Fruit fly (Drosophila melanogaster): Measurements from ENCODE around the gene P58IPK.

DNA sequence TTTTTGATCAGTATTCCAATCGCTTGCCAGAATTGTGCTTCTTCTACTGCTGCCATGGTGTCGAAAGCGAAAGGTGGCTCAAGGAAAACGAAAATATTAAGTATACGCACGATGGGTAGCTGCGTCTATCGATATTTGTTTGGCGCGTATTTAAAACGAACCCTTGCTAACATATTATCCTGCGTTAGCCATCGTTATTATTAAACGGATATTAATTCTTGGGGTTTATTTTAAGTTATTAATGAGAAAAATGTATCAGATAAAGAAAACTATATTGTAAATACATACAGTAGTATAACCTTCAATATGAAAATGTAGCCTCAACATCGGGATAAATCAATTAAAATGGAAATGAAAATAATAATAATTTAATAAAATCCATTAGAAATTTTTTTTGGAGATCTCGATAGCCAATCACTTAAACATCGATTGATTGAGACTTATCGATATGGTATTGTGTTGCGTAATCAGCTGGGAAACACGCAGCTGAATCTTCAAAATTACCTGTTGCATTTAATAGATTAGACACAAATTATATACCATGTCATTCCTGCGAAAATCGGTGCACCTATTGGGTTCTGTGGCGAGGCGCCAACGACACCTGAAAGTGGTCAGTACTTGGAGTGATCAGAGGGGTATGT, 31.3 kb upstream of the P58IPK start, which contains the start of the genes CG9386 and BckdhA:
- no peak for TF ChIP-seq dsf (GFP tag; optimal IDR thresholded peaks at IDR 0.05; ENCODE audit: borderline replicate concordance)
- no peak for TF ChIP-seq br (GFP tag; optimal IDR thresholded peaks at IDR 0.05)
- no peak for TF ChIP-seq pan (optimal IDR thresholded peaks at IDR 0.05)
- peak in 1 of 2 experiments; percentile 62 for TF ChIP-seq foxo (GFP tag; optimal IDR thresholded peaks at IDR 0.05)
- no peak for TF ChIP-seq Myc (optimal IDR thresholded peaks at IDR 0.05)
- TF ChIP-seq ey (GFP tag; optimal IDR thresholded peaks at IDR 0.05), result peak; percentile 13
- no peak for TF ChIP-seq dmrt93B (GFP tag; optimal IDR thresholded peaks at IDR 0.05)
- TF ChIP-seq h (GFP tag; optimal IDR thresholded peaks at IDR 0.05), result peak; percentile 57
- peak; percentile 54 for TF ChIP-seq rgr (GFP tag; optimal IDR thresholded peaks at IDR 0.05)
- TF ChIP-seq usp (GFP tag; optimal IDR thresholded peaks at IDR 0.05), result no peak
- TF ChIP-seq Hr78 (GFP tag; optimal IDR thresholded peaks at IDR 0.05), result no peak
